Fruit fly (Drosophila melanogaster): ENCODE measurements around the gene Teh4.

DNA sequence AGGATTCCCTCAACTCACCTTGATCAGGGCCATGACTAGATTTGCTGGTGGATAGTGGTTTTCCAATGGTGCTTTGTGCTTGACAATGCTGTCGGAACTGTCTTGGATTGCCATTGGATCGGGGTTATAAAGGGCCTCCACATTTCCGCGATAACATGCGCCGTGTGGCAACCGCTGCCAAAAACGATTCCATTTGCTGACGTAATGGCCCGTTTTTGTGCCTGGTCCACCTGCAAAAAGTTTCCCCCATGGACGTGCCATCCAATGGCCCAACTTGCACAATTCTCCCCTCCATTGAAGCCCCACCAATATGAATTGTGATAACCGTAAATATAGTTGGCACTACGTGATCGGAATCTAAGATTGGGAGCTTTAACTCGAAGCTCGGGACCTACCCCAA is 33.4 kb upstream of the Teh4 start, which contains the start of gene Cpr64Ab:
- TF ChIP-seq pan (optimal IDR thresholded peaks at IDR 0.05) (no peak), usp (GFP tag; optimal IDR thresholded peaks at IDR 0.05) (no peak), EcR (GFP tag; optimal IDR thresholded peaks at IDR 0.05) (no peak), psq (optimal IDR thresholded peaks at IDR 0.05) (no peak), CG8478 (optimal IDR thresholded peaks at IDR 0.05) (no peak)

All from whole organism.